Fruit fly (Drosophila melanogaster): Measurements from ENCODE around the gene CG6638.
A peak's percentile ranks its signal among the peaks of the same experiment; 100 is the strongest.

The CG6638 gene

DNA sequence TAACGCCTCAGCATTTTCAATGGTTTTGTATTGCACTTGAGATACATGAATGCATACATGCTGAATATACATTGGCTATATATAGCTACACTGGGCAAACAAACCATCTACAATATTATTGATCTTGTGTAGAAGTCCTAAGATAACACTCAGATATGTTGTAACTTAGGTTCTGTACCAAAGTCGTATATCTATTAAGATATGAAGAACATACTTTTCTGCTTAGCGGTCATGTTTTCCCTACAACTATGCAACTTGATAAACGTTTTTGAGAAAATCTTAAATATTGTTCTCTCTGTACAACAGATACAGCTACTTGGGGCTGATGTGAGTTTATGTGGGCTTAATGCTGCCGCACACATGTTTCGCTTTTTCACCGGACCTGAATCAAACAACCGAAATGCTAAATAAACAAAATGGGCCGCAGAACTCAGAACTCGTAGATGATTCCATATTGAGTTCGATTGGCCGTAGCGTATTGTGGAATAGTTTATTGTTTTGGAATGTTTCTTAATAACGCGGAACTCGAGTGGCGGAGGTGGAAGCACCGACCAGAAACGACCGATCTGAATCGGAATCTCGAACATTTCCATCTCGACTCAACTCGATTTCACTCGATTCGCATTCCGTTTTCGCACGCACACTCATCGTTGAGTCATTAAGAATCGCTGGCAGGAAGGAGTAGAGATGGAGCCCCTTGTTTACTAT lies 26.5 kb downstream of the CG6638 start (continued):
- TF ChIP-seq CG12744 (GFP tag; optimal IDR thresholded peaks at IDR 0.05) (no peak), Xbp1 (GFP tag; optimal IDR thresholded peaks at IDR 0.05) (peak; percentile 38), nmo (GFP tag; optimal IDR thresholded peaks at IDR 0.05) (peak; percentile 50), CG3163 (GFP tag; optimal IDR thresholded peaks at IDR 0.05) (peak; percentile 8), z (GFP tag; IDR thresholded peaks at IDR 0.05) (peak; percentile 74; the same call in 2 of the 3 replicates), seq (GFP tag; IDR thresholded peaks at IDR 0.05) (peak; percentile 57), Hr78 (GFP tag; optimal IDR thresholded peaks at IDR 0.05) (peak in 1 of 2 experiments; percentile 5), CG2199 (GFP tag; IDR thresholded peaks at IDR 0.05) (peak; percentile 11; the same call in 1 of the 3 replicates), otp (GFP tag; IDR thresholded peaks at IDR 0.05) (peak; percentile 54; the same call in 1 of the 3 replicates), ab (GFP tag; optimal IDR thresholded peaks at IDR 0.05) (no peak), lola (GFP tag; optimal IDR thresholded peaks at IDR 0.05) (peak in 1 of 3 experiments; percentile 70), CG13624 (GFP tag; optimal IDR thresholded peaks at IDR 0.05) (peak; percentile 3), emc (GFP tag; optimal IDR thresholded peaks at IDR 0.05) (no peak), trem (tag; optimal IDR thresholded peaks at IDR 0.05) (peak; percentile 53), Lpt (GFP tag; optimal IDR thresholded peaks at IDR 0.05) (no peak), Trl (optimal IDR thresholded peaks at IDR 0.05) (no peak), Trl (GFP tag; optimal IDR thresholded peaks at IDR 0.05) (peak; percentile 56), CG10321 (GFP tag; IDR thresholded peaks at IDR 0.05) (no peak), CG9437 (GFP tag; optimal IDR thresholded peaks at IDR 0.05) (peak; percentile 34), CG12769 (tag; optimal IDR thresholded peaks at IDR 0.05) (peak; percentile 29), Dip3 (GFP tag; optimal IDR thresholded peaks at IDR 0.05) (no peak), kah (GFP tag; optimal IDR thresholded peaks at IDR 0.05) (peak; percentile 61), croc (GFP tag; conservative IDR thresholded peaks at IDR 0.05) (peak; percentile 48; the same call in 2 of the 3 replicates), CG10209 (GFP tag; optimal IDR thresholded peaks at IDR 0.05) (peak; percentile 25), NC2β (GFP tag; optimal IDR thresholded peaks at IDR 0.05) (no peak), Max (GFP tag; optimal IDR thresholded peaks at IDR 0.05) (peak; percentile 32), unc-4 (GFP tag; IDR thresholded peaks at IDR 0.05; ENCODE audit: partially characterized antibody) (no peak), CG15269 (tag; optimal IDR thresholded peaks at IDR 0.05) (peak; percentile 26), CG13424 (tag; optimal IDR thresholded peaks at IDR 0.05) (peak; percentile 63), CG17568 (GFP tag; optimal IDR thresholded peaks at IDR 0.05) (peak; percentile 39), pzg (GFP tag; optimal IDR thresholded peaks at IDR 0.05) (no peak), HLH3B (GFP tag; IDR thresholded peaks at IDR 0.05) (no peak), cas (GFP tag; IDR thresholded peaks at IDR 0.05) (no peak), Lhr (GFP tag; optimal IDR thresholded peaks at IDR 0.05) (peak; percentile 11), da (GFP tag; optimal IDR thresholded peaks at IDR 0.05) (no peak), CG2120 (GFP tag; optimal IDR thresholded peaks at IDR 0.05) (no peak), CG17359 (tag; optimal IDR thresholded peaks at IDR 0.05) (peak; percentile 56), CG31441 (GFP tag; IDR thresholded peaks at IDR 0.05) (peak; percentile 80), prd (optimal IDR thresholded peaks at IDR 0.05) (no peak), prd (GFP tag; IDR thresholded peaks at IDR 0.05) (peak; percentile 62), Atf3 (GFP tag; optimal IDR thresholded peaks at IDR 0.05) (no peak), ato (GFP tag; IDR thresholded peaks at IDR 0.05; ENCODE audit: partially characterized antibody) (no peak), HLH54F (GFP tag; optimal IDR thresholded peaks at IDR 0.05) (peak; percentile 9), CG8765 (GFP tag; IDR thresholded peaks at IDR 0.05) (no peak), CG9609 (GFP tag; optimal IDR thresholded peaks at IDR 0.05) (peak; percentile 40), D19A (tag; optimal IDR thresholded peaks at IDR 0.05) (peak; percentile 56), Aef1 (GFP tag; IDR thresholded peaks at IDR 0.05) (no peak), CG5245 (GFP tag; optimal IDR thresholded peaks at IDR 0.05) (peak; percentile 14), caup (GFP tag; optimal IDR thresholded peaks at IDR 0.05; ENCODE audit: severe bottlenecking) (peak; percentile 28), Dll (GFP tag; IDR thresholded peaks at IDR 0.05; ENCODE audit: partially characterized antibody) (no peak)
